Fruit fly (Drosophila melanogaster) Kc167 (cell line): Measurements from ENCODE around the gene Phlpp.

Experiments used
- Myc ChIP-seq: fragments of >200 bp; optimal IDR thresholded peaks from 2 replicates; lab custom pipeline; 2017; ENCODE audit warnings: missing external identifiers
- insv ChIP-seq: fragments of >200 bp; optimal IDR thresholded peaks from 3 replicates; lab custom pipeline; 2018; ENCODE audit warnings: missing external identifiers
- psq ChIP-seq: fragments of >200 bp; optimal IDR thresholded peaks from 2 replicates; lab custom pipeline; 2017; ENCODE audit warnings: missing external identifiers
- ttk ChIP-seq: sonication (Bioruptor generic); optimal IDR thresholded peaks from 2 replicates; lab custom pipeline; 2017; ENCODE audit warnings: missing external identifiers

dm6 chr2L:19036105-19036714 lies 22.7 kb upstream of the Phlpp start:
- no peak for TF ChIP-seq Myc (lab: Kevin White, UChicago)
- TF ChIP-seq ttk (lab: Kevin White, UChicago) = no peak
- no peak for TF ChIP-seq psq (lab: Kevin White, UChicago)
- TF ChIP-seq insv (lab: Kevin White, UChicago) = no peak
